Worm (Caenorhabditis elegans) whole organism, mixed stage, embryonic: Measurements from ENCODE around the gene Y64G10A.10.

Experiments used
- blmp-1 ChIP-seq: fragments of 150-350 bp; optimal IDR thresholded peaks from 2 replicates; lab custom pipeline; 2014; ENCODE audit warnings: missing biosample characterization, missing genetic modification characterization
- elt-3 ChIP-seq: fragments of 150-350 bp; optimal IDR thresholded peaks from 2 replicates; lab custom pipeline; 2014; ENCODE audit warnings: missing biosample characterization, missing genetic modification characterization
- lsy-2 ChIP-seq: fragments of 150-350 bp; optimal IDR thresholded peaks from 2 replicates; lab custom pipeline; 2014; ENCODE audit warnings: missing biosample characterization, missing genetic modification characterization
- nhr-12 ChIP-seq: fragments of 150-350 bp; optimal IDR thresholded peaks from 2 replicates; lab custom pipeline; 2014; ENCODE audit warnings: missing biosample characterization, missing genetic modification characterization
- nhr-2 ChIP-seq: fragments of 150-350 bp; optimal IDR thresholded peaks from 2 replicates; lab custom pipeline; 2014; ENCODE audit warnings: missing biosample characterization, missing genetic modification characterization
- nhr-28 ChIP-seq: fragments of 150-350 bp; optimal IDR thresholded peaks from 2 replicates; lab custom pipeline; 2014; ENCODE audit warnings: missing biosample characterization, missing genetic modification characterization
- nhr-76 ChIP-seq: sonication (generic microtip); optimal IDR thresholded peaks from 2 replicates; lab custom pipeline; 2017; ENCODE audit warnings: missing biosample characterization, missing genetic modification characterization
- pha-4 ChIP-seq: fragments of 150-350 bp; optimal IDR thresholded peaks from 2 replicates; lab custom pipeline; 2018; ENCODE audit warnings: missing biosample characterization, missing genetic modification reagents, missing genetic modification characterization
- unc-39 ChIP-seq: fragments of 150-350 bp; optimal IDR thresholded peaks from 2 replicates; lab custom pipeline; 2014; ENCODE audit warnings: missing biosample characterization, missing genetic modification characterization
- unc-62 ChIP-seq: fragments of 150-350 bp; optimal IDR thresholded peaks from 2 replicates; lab custom pipeline; 2014; ENCODE audit warnings: missing biosample characterization, missing genetic modification reagents, missing genetic modification characterization
- ztf-11 ChIP-seq: fragments of 150-350 bp; optimal IDR thresholded peaks from 2 replicates; lab custom pipeline; 2014; ENCODE audit warnings: missing biosample characterization, missing genetic modification characterization

- TF ChIP-seq nhr-2 (tag; lab: Kevin White, UChicago) (no peak), nhr-12 (tag; lab: Kevin White, UChicago) (no peak), elt-3 (tag; lab: Kevin White, UChicago) (no peak), lsy-2 (no peak), pha-4 (no peak), nhr-76 (tag; lab: Kevin White, UChicago) (no peak), nhr-28 (tag; lab: Kevin White, UChicago) (no peak), blmp-1 (tag; lab: Kevin White, UChicago) (no peak), unc-62 (GFP tag; lab: Kevin White, UChicago) (no peak), ztf-11 (tag; lab: Kevin White, UChicago) (no peak), unc-39 (tag; lab: Kevin White, UChicago) (no peak)
Observed at ce11 chrIV:14274834-14275233, 33.6 kb upstream of the Y64G10A.10 start.
